Fruit fly (Drosophila melanogaster): Measurements from ENCODE around the gene Coq2.
A peak's percentile ranks its signal among the peaks of the same experiment; 100 is the strongest.

Gene Coq2

dm6 chr3R:8324016-8324415 lies 7.7 kb upstream of the Coq2 start, which contains the start of gene CG7443:
TSS of gene CG7443 (plus strand) at chr3R:8324316.
- TF ChIP-seq lola (GFP tag; optimal IDR thresholded peaks at IDR 0.05): no peak
- TF ChIP-seq CG32264 (GFP tag; optimal IDR thresholded peaks at IDR 0.05): no peak

dm6 chr3R:8321447-8321846 lies 5.1 kb upstream of the Coq2 start, which contains the start of gene Or85a:
TSS of gene Or85a (plus strand) at chr3R:8321747.
- no peak for TF ChIP-seq usp (GFP tag; optimal IDR thresholded peaks at IDR 0.05)
- no peak for TF ChIP-seq Hr83 (GFP tag; optimal IDR thresholded peaks at IDR 0.05; ENCODE audit: poor library complexity, severe bottlenecking)
- TF ChIP-seq CrebA (GFP tag; optimal IDR thresholded peaks at IDR 0.05; ENCODE audit: borderline replicate concordance): no peak
- no peak for TF ChIP-seq dsf (GFP tag; optimal IDR thresholded peaks at IDR 0.05; ENCODE audit: borderline replicate concordance)
- no peak for TF ChIP-seq Rel (GFP tag; optimal IDR thresholded peaks at IDR 0.05)
- no peak for TF ChIP-seq Rel (tag; optimal IDR thresholded peaks at IDR 0.05)
- no peak for TF ChIP-seq br (GFP tag; optimal IDR thresholded peaks at IDR 0.05)

dm6 chr3R:8317709-8318335 lies 1.5 kb upstream of the Coq2 start:
- TF ChIP-seq CG32264 (GFP tag; optimal IDR thresholded peaks at IDR 0.05) (no peak), Hnf4 (GFP tag; optimal IDR thresholded peaks at IDR 0.05) (no peak), ey (GFP tag; optimal IDR thresholded peaks at IDR 0.05) (no peak), foxo (GFP tag; optimal IDR thresholded peaks at IDR 0.05) (peak in 1 of 2 experiments; percentile 5), Rel (GFP tag; optimal IDR thresholded peaks at IDR 0.05) (no peak), Rel (tag; optimal IDR thresholded peaks at IDR 0.05) (peak; percentile 57), Hr78 (GFP tag; optimal IDR thresholded peaks at IDR 0.05) (no peak), pan (optimal IDR thresholded peaks at IDR 0.05) (no peak), Vsx2 (GFP tag; optimal IDR thresholded peaks at IDR 0.05; ENCODE audit: partially characterized antibody) (no peak), lola (GFP tag; optimal IDR thresholded peaks at IDR 0.05) (no peak), N (GFP tag; optimal IDR thresholded peaks at IDR 0.05) (no peak), Sp1 (GFP tag; optimal IDR thresholded peaks at IDR 0.05) (no peak)

- no peak for TF ChIP-seq foxo (GFP tag; optimal IDR thresholded peaks at IDR 0.05)
- TF ChIP-seq ey (GFP tag; optimal IDR thresholded peaks at IDR 0.05): no peak
- TF ChIP-seq Dif (GFP tag; optimal IDR thresholded peaks at IDR 0.05; ENCODE audit: partially characterized antibody): peak; percentile 13
- no peak for TF ChIP-seq CrebA (GFP tag; optimal IDR thresholded peaks at IDR 0.05; ENCODE audit: borderline replicate concordance)
- TF ChIP-seq Vsx2 (GFP tag; optimal IDR thresholded peaks at IDR 0.05; ENCODE audit: partially characterized antibody): peak; percentile 47
- TF ChIP-seq dl (GFP tag; optimal IDR thresholded peaks at IDR 0.05; ENCODE audit: insufficient read depth in 1 of 2, partially characterized antibody in 2 of 2): peak in 1 of 2 experiments; percentile 9
- TF ChIP-seq Myc (optimal IDR thresholded peaks at IDR 0.05): no peak
- no peak for TF ChIP-seq lola (GFP tag; optimal IDR thresholded peaks at IDR 0.05)
- no peak for TF ChIP-seq GATAd (GFP tag; optimal IDR thresholded peaks at IDR 0.05)
- TF ChIP-seq br (GFP tag; optimal IDR thresholded peaks at IDR 0.05): no peak
- no peak for TF ChIP-seq Hr83 (GFP tag; optimal IDR thresholded peaks at IDR 0.05; ENCODE audit: poor library complexity, severe bottlenecking)
- TF ChIP-seq sage (GFP tag; optimal IDR thresholded peaks at IDR 0.05): no peak
These were observed 872 bp upstream of the Coq2 start, which contains the start of gene Ctr1B for dm6 chr3R:8317215-8317614. TSS of gene Ctr1B (plus strand) at chr3R:8317612.

dm6 chr3R:8313038-8313437 lies 3.3 kb downstream of the Coq2 start, which contains the start of gene CG7483:
TSS of gene CG7483 (plus strand) at chr3R:8313208.
- no peak for TF ChIP-seq Hnf4 (GFP tag; optimal IDR thresholded peaks at IDR 0.05)
- no peak for TF ChIP-seq CG9705 (GFP tag; optimal IDR thresholded peaks at IDR 0.05)
- no peak for TF ChIP-seq dl (GFP tag; optimal IDR thresholded peaks at IDR 0.05; ENCODE audit: insufficient read depth in 1 of 2, partially characterized antibody in 2 of 2)
- no peak for TF ChIP-seq Dfd (GFP tag; optimal IDR thresholded peaks at IDR 0.05)
- no peak for TF ChIP-seq CG32264 (GFP tag; optimal IDR thresholded peaks at IDR 0.05)
- no peak for TF ChIP-seq Abd-B (GFP tag; optimal IDR thresholded peaks at IDR 0.05)
- no peak for TF ChIP-seq OdsH (GFP tag; optimal IDR thresholded peaks at IDR 0.05)
- no peak for TF ChIP-seq Rel (GFP tag; optimal IDR thresholded peaks at IDR 0.05)
- TF ChIP-seq Rel (tag; optimal IDR thresholded peaks at IDR 0.05): no peak
- no peak for TF ChIP-seq jim (GFP tag; optimal IDR thresholded peaks at IDR 0.05)
- TF ChIP-seq sv (GFP tag; optimal IDR thresholded peaks at IDR 0.05): no peak
- TF ChIP-seq Jra (GFP tag; optimal IDR thresholded peaks at IDR 0.05): no peak
- no peak for TF ChIP-seq tai (GFP tag; optimal IDR thresholded peaks at IDR 0.05)
- TF ChIP-seq br (GFP tag; optimal IDR thresholded peaks at IDR 0.05): no peak
- no peak for TF ChIP-seq woc (GFP tag; optimal IDR thresholded peaks at IDR 0.05)
- no peak for TF ChIP-seq sage (GFP tag; optimal IDR thresholded peaks at IDR 0.05)
- TF ChIP-seq Sp1 (GFP tag; optimal IDR thresholded peaks at IDR 0.05): no peak
- no peak for TF ChIP-seq h (GFP tag; optimal IDR thresholded peaks at IDR 0.05)
- no peak for TF ChIP-seq N (GFP tag; optimal IDR thresholded peaks at IDR 0.05)
- no peak for TF ChIP-seq brk (GFP tag; optimal IDR thresholded peaks at IDR 0.05)

All from whole organism, wandering third instar larva.